Worm (Caenorhabditis elegans) whole organism, L3 larva: ENCODE measurements around the gene Y66D12A.24.

Experiments used
- R02D3.7 ChIP-seq: fragments of 150-350 bp; optimal IDR thresholded peaks from 2 replicates; lab custom pipeline; 2014; ENCODE audit warnings: missing biosample characterization, missing genetic modification characterization
- ZK546.5 ChIP-seq: sonication (generic microtip); optimal IDR thresholded peaks from 2 replicates; lab custom pipeline; 2017; ENCODE audit warnings: missing biosample characterization, missing genetic modification characterization
- ceh-82 ChIP-seq: fragments of 150-350 bp; optimal IDR thresholded peaks from 2 replicates; lab custom pipeline; 2014; ENCODE audit warnings: missing biosample characterization, missing genetic modification characterization
- daf-12 ChIP-seq: fragments of 150-350 bp; optimal IDR thresholded peaks from 2 replicates; lab custom pipeline; 2014; ENCODE audit warnings: missing biosample characterization, missing genetic modification reagents, missing genetic modification characterization
- egl-27 ChIP-seq: sonication (generic microtip); optimal IDR thresholded peaks from 4 replicates; lab custom pipeline; 2017; ENCODE audit warnings: missing biosample characterization, missing genetic modification reagents, missing genetic modification characterization
- egl-5 ChIP-seq: fragments of 150-350 bp; optimal IDR thresholded peaks from 2 replicates; lab custom pipeline; 2017; ENCODE audit warnings: missing biosample characterization, missing genetic modification reagents, missing genetic modification characterization, inconsistent platforms
- elt-2 ChIP-seq: sonication (generic microtip); optimal IDR thresholded peaks from 2 replicates; lab custom pipeline; 2016; ENCODE audit warnings: missing genetic modification reagents, mild to moderate bottlenecking, missing genetic modification characterization, missing compliant biosample characterization
- eor-1 ChIP-seq, 2 experiments: fragments of 150-350 bp; optimal IDR thresholded peaks; 2 replicates each; lab custom pipeline; 2014 to 2018; ENCODE audit warnings: missing biosample characterization in 2 of 2, missing genetic modification characterization in 2 of 2
- fkh-10 ChIP-seq: sonication (generic microtip); optimal IDR thresholded peaks from 2 replicates; lab custom pipeline; 2017; ENCODE audit warnings: missing biosample characterization, missing genetic modification reagents, missing genetic modification characterization
- fkh-2 ChIP-seq: fragments of 150-350 bp; optimal IDR thresholded peaks from 2 replicates; lab custom pipeline; 2014; ENCODE audit warnings: missing biosample characterization, missing genetic modification reagents, missing genetic modification characterization
- hmg-11 ChIP-seq: sonication (generic microtip); optimal IDR thresholded peaks from 2 replicates; lab custom pipeline; 2016; ENCODE audit warnings: missing genetic modification characterization, missing compliant biosample characterization
- jun-1 ChIP-seq: fragments of 150-350 bp; optimal IDR thresholded peaks from 2 replicates; lab custom pipeline; 2014; ENCODE audit warnings: missing biosample characterization, missing genetic modification reagents, missing genetic modification characterization
- lin-15B ChIP-seq: fragments of 150-350 bp; optimal IDR thresholded peaks from 2 replicates; lab custom pipeline; 2014; ENCODE audit warnings: missing biosample characterization, missing genetic modification characterization
- lin-39 ChIP-seq: fragments of 150-350 bp; optimal IDR thresholded peaks from 2 replicates; lab custom pipeline; 2018; ENCODE audit warnings: missing biosample characterization, missing genetic modification reagents, missing genetic modification characterization
- lsy-12 ChIP-seq: sonication (generic microtip); optimal IDR thresholded peaks from 2 replicates; lab custom pipeline; 2016; ENCODE audit warnings: mild to moderate bottlenecking, missing genetic modification characterization, missing compliant biosample characterization
- mdl-1 ChIP-seq: fragments of 150-350 bp; optimal IDR thresholded peaks from 2 replicates; lab custom pipeline; 2014; ENCODE audit warnings: missing biosample characterization, missing genetic modification characterization
- mml-1 ChIP-seq: fragments of 150-350 bp; sonication (generic microtip); optimal IDR thresholded peaks from 3 replicates; lab custom pipeline; 2014; ENCODE audit warnings: missing biosample characterization, missing genetic modification characterization
- nfya-1 ChIP-seq: sonication (generic microtip); optimal IDR thresholded peaks from 2 replicates; lab custom pipeline; 2017; ENCODE audit warnings: missing genetic modification characterization, mild to moderate bottlenecking, missing compliant biosample characterization, antibody characterized with exemption, moderate library complexity; ENCODE audit not compliant: insufficient read depth
- nhr-11 ChIP-seq: fragments of 150-350 bp; optimal IDR thresholded peaks from 2 replicates; lab custom pipeline; 2014; ENCODE audit warnings: missing biosample characterization, missing genetic modification characterization
- nhr-23 ChIP-seq: fragments of 150-350 bp; optimal IDR thresholded peaks from 2 replicates; lab custom pipeline; 2014; ENCODE audit warnings: missing biosample characterization, missing genetic modification reagents, missing genetic modification characterization
- nhr-25 ChIP-seq: sonication (generic microtip); optimal IDR thresholded peaks from 2 replicates; lab custom pipeline; 2017; ENCODE audit warnings: missing biosample characterization, missing genetic modification characterization
- nhr-43 ChIP-seq: sonication (generic microtip); optimal IDR thresholded peaks from 2 replicates; lab custom pipeline; 2016; ENCODE audit warnings: mild to moderate bottlenecking, missing genetic modification characterization, missing compliant biosample characterization; ENCODE audit not compliant: poor library complexity, severe bottlenecking
- nhr-67 ChIP-seq: fragments of 150-350 bp; optimal IDR thresholded peaks from 2 replicates; lab custom pipeline; 2014; ENCODE audit warnings: missing biosample characterization, missing genetic modification characterization
- pha-4 ChIP-seq: fragments of 150-350 bp; optimal IDR thresholded peaks from 2 replicates; lab custom pipeline; 2014; ENCODE audit warnings: missing biosample characterization, missing genetic modification reagents, missing genetic modification characterization
- pqm-1 ChIP-seq: fragments of 150-350 bp; optimal IDR thresholded peaks from 2 replicates; lab custom pipeline; 2017; ENCODE audit warnings: missing biosample characterization, missing genetic modification characterization, inconsistent platforms
- skn-1 ChIP-seq: fragments of 150-350 bp; optimal IDR thresholded peaks from 2 replicates; lab custom pipeline; 2014; ENCODE audit warnings: missing biosample characterization, missing genetic modification characterization
- snpc-4 ChIP-seq: fragments of 150-350 bp; optimal IDR thresholded peaks from 2 replicates; lab custom pipeline; 2014; ENCODE audit warnings: missing biosample characterization, missing genetic modification characterization
- unc-62 ChIP-seq: fragments of 150-350 bp; sonication (generic microtip); optimal IDR thresholded peaks from 4 replicates; lab custom pipeline; 2014; ENCODE audit warnings: missing biosample characterization, missing genetic modification reagents, missing genetic modification characterization
- zag-1 ChIP-seq: fragments of 150-350 bp; optimal IDR thresholded peaks from 2 replicates; lab custom pipeline; 2014; ENCODE audit warnings: missing biosample characterization, missing genetic modification characterization
- ztf-11 ChIP-seq: fragments of 150-350 bp; optimal IDR thresholded peaks from 2 replicates; lab custom pipeline; 2014; ENCODE audit warnings: missing biosample characterization, missing genetic modification characterization

The Y66D12A.24 gene

DNA sequence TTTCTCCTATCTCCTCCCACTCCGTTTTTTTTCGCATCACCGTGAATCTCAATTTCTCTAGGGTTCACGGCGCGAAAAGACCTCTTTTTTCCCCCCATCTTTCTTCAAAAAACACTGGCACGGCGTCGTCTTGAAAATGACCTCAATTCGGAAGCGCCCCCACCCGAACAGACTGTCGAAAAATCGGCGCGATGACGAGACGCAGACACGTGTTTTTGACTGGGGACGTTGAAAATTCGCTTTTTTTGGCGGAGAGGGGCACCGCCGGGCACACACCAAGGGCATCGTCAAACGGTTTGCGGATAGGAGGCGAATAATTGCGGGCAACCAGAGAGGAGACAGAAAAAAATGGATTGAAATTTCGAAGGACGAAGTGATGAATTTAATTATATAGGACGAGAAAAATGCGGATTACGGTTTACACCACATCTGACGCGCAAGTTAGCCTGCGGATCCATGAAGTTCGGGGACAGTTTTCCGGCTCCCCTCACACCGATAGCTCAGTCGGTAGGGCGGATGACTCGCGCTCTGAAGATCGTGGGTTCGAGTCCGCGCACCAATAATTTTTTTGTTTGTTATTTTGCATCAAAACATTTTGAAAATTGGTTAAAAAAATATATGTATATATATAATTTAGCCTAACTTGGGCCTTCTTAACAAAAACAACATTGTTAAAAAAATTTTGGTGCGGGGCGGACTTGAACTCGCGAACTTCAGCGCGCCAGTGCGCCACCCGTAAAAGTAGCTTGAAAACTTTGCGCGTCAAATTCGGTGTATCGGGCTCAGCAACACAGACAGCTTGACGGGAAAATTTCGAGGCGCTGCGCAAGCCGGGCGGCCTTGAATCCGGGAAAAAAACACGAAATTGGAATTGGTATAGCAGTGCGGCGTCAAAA lies 17.9 kb upstream of the Y66D12A.24 start:
- peak; percentile 32 for TF ChIP-seq hmg-11
- TF ChIP-seq skn-1 (tag; lab: Kevin White, UChicago): no peak
- no peak for TF ChIP-seq pha-4
- no peak for TF ChIP-seq nhr-67 (tag; lab: Kevin White, UChicago)
- TF ChIP-seq daf-12: no peak
- TF ChIP-seq elt-2: no peak
- TF ChIP-seq nhr-11 (tag; lab: Kevin White, UChicago): no peak
- no peak for TF ChIP-seq pqm-1
- no peak for TF ChIP-seq lin-15B (tag; lab: Kevin White, UChicago)
- no peak for TF ChIP-seq egl-27 (tag; lab: Kevin White, UChicago)
- TF ChIP-seq nhr-23: peak; percentile 28
- peak; percentile 77 for TF ChIP-seq nhr-25
- TF ChIP-seq zag-1 (tag; lab: Kevin White, UChicago): no peak
- no peak for TF ChIP-seq ztf-11 (tag; lab: Kevin White, UChicago)
- no peak for TF ChIP-seq eor-1 (tag; optimal IDR thresholded peaks at IDR 0.05; lab: Kevin White, UChicago)
- no peak for TF ChIP-seq unc-62 (GFP tag; lab: Kevin White, UChicago)
- no peak for TF ChIP-seq egl-5 (tag; lab: Kevin White, UChicago)
- TF ChIP-seq snpc-4: no peak
- TF ChIP-seq lin-39 (tag; lab: Kevin White, UChicago): no peak
- TF ChIP-seq jun-1 (tag; lab: Kevin White, UChicago): no peak
- TF ChIP-seq ceh-82: no peak

- no peak for TF ChIP-seq mml-1 (tag; lab: Kevin White, UChicago)
- TF ChIP-seq R02D3.7 (tag; lab: Kevin White, UChicago): no peak
- TF ChIP-seq fkh-10 (GFP tag; lab: Kevin White, UChicago): no peak
Measured at ce11 chrIII:11481309-11481845, 15.3 kb upstream of the Y66D12A.24 start.

- no peak for TF ChIP-seq fkh-2
Measured at ce11 chrIII:11484139-11484590, 12.5 kb upstream of the Y66D12A.24 start, which contains the start of gene fbxa-220. Gene fbxa-220 (minus strand): TSS chrIII:11484189.

- TF ChIP-seq nhr-43 (tag; lab: Kevin White, UChicago) (no peak), nhr-67 (tag; lab: Kevin White, UChicago) (no peak), ZK546.5 (no peak), eor-1 (tag; optimal IDR thresholded peaks at IDR 0.05; lab: Kevin White, UChicago) (no peak), daf-12 (no peak), snpc-4 (no peak)
Measured at ce11 chrIII:11487245-11487644, 9.4 kb upstream of the Y66D12A.24 start, which contains the start of gene popl-5. Gene popl-5 (minus strand): TSS chrIII:11487345.

- TF ChIP-seq lsy-12 (no peak), eor-1 (tag; optimal IDR thresholded peaks at IDR 0.05; lab: Kevin White, UChicago) (no peak), nfya-1 (tag; lab: Kevin White, UChicago) (peak; percentile 89), mdl-1 (no peak), elt-2 (no peak), nhr-11 (tag; lab: Kevin White, UChicago) (no peak)
Measured at ce11 chrIII:11488662-11489349, 7.9 kb upstream of the Y66D12A.24 start.

- peak; percentile 64 for TF ChIP-seq nfya-1 (tag; lab: Kevin White, UChicago)
- no peak for TF ChIP-seq ZK546.5
Measured at ce11 chrIII:11489601-11490000, 7.1 kb upstream of the Y66D12A.24 start.
